Worm (Caenorhabditis elegans) whole organism, L4 larva: ENCODE measurements around the gene gbf-1.

Experiments used
- ceh-82 ChIP-seq: sonication (generic microtip); optimal IDR thresholded peaks from 2 replicates; lab custom pipeline; 2017; ENCODE audit warnings: missing biosample characterization, missing genetic modification characterization
- fkh-10 ChIP-seq: fragments of 150-350 bp; optimal IDR thresholded peaks from 2 replicates; lab custom pipeline; 2014; ENCODE audit warnings: missing biosample characterization, missing genetic modification reagents, missing genetic modification characterization
- gei-8 ChIP-seq: fragments of 200-800 bp; sonication (Bioruptor generic); optimal IDR thresholded peaks from 2 replicates; lab custom pipeline; 2018; ENCODE audit warnings: mild to moderate bottlenecking, missing genetic modification characterization, missing compliant biosample characterization
- tra-1 ChIP-seq: fragments of 200-800 bp; sonication (Bioruptor generic); IDR thresholded peaks from 2 replicates; pipeline ENCODE4 v1.3.6; 2022; ENCODE audit warnings: missing genetic modification reagents, missing genetic modification characterization, missing compliant biosample characterization

- TF ChIP-seq ceh-82 (tag; lab: Kevin White, UChicago) = no peak
- TF ChIP-seq fkh-10 (GFP tag; lab: Kevin White, UChicago) = no peak
- TF ChIP-seq gei-8 (GFP tag; lab: Kevin White, UChicago) = no peak
- TF ChIP-seq tra-1 (GFP tag; lab: Robert Waterston, UW) = no peak
Observed at ce11 chrIII:11730850-11731249, 42.6 kb downstream of the gbf-1 start.
